Worm (Caenorhabditis elegans) whole organism, L3 larva: ENCODE data around the gene gpa-5.

Source experiments
- ama-1 ChIP-seq: fragments of 150-350 bp; optimal IDR thresholded peaks from 2 replicates; lab custom pipeline; 2018
- ceh-9 ChIP-seq: sonication (generic microtip); optimal IDR thresholded peaks from 2 replicates; lab custom pipeline; 2018; ENCODE audit warnings: missing biosample characterization, missing genetic modification characterization
- elt-2 ChIP-seq: sonication (generic microtip); optimal IDR thresholded peaks from 2 replicates; lab custom pipeline; 2016; ENCODE audit warnings: missing genetic modification reagents, mild to moderate bottlenecking, missing genetic modification characterization, missing compliant biosample characterization
- hmg-11 ChIP-seq: sonication (generic microtip); optimal IDR thresholded peaks from 2 replicates; lab custom pipeline; 2016; ENCODE audit warnings: missing genetic modification characterization, missing compliant biosample characterization
- jun-1 ChIP-seq: fragments of 150-350 bp; optimal IDR thresholded peaks from 2 replicates; lab custom pipeline; 2014; ENCODE audit warnings: missing biosample characterization, missing genetic modification reagents, missing genetic modification characterization
- nhr-237 ChIP-seq: fragments of 150-350 bp; optimal IDR thresholded peaks from 2 replicates; lab custom pipeline; 2014; ENCODE audit warnings: missing biosample characterization, missing genetic modification characterization
- nhr-43 ChIP-seq: sonication (generic microtip); optimal IDR thresholded peaks from 2 replicates; lab custom pipeline; 2016; ENCODE audit warnings: mild to moderate bottlenecking, missing genetic modification characterization, missing compliant biosample characterization; ENCODE audit not compliant: poor library complexity, severe bottlenecking
- pha-4 ChIP-seq: fragments of 150-350 bp; optimal IDR thresholded peaks from 2 replicates; lab custom pipeline; 2014; ENCODE audit warnings: missing biosample characterization, missing genetic modification reagents, missing genetic modification characterization
- ztf-4 ChIP-seq: fragments of 150-350 bp; optimal IDR thresholded peaks from 2 replicates; lab custom pipeline; 2014; ENCODE audit warnings: missing biosample characterization, missing genetic modification characterization

gpa-5 gene

ce11 chrX:2070418-2070996, 50.4 kb downstream of the gpa-5 start, which contains the start of gene acl-4:
TSS of gene acl-4 (minus strand) at chrX:2070444.
- TF ChIP-seq ama-1 (lab: Kevin White, UChicago) = no peak
- peak; percentile 16 for TF ChIP-seq jun-1 (tag; lab: Kevin White, UChicago)
- no peak for TF ChIP-seq ztf-4
- TF ChIP-seq pha-4 (tag; lab: Kevin White, UChicago) = no peak
- no peak for TF ChIP-seq nhr-43
- peak; percentile 9 for TF ChIP-seq elt-2 (tag; lab: Kevin White, UChicago)
- TF ChIP-seq hmg-11 (tag; lab: Kevin White, UChicago) = no peak
- TF ChIP-seq nhr-237 (tag; lab: Kevin White, UChicago) = no peak
- no peak for TF ChIP-seq ceh-9
- TF ChIP-seq, all 47 proteins: peak for 2
